Worm (Caenorhabditis elegans) whole organism, late embryonic: Measurements from ENCODE around the gene srsx-16.

ENCODE experiments used
- F13H6.1 ChIP-seq: sonication (generic microtip); optimal IDR thresholded peaks from 2 replicates; lab custom pipeline; 2016; ENCODE audit warnings: missing genetic modification characterization, missing compliant biosample characterization
- dmd-4 ChIP-seq: sonication (generic microtip); optimal IDR thresholded peaks from 2 replicates; lab custom pipeline; 2016; ENCODE audit warnings: borderline replicate concordance, missing genetic modification characterization, missing compliant biosample characterization
- fkh-10 ChIP-seq: fragments of 150-350 bp; optimal IDR thresholded peaks from 2 replicates; lab custom pipeline; 2014; ENCODE audit warnings: missing biosample characterization, missing genetic modification reagents, missing genetic modification characterization
- hlh-6 ChIP-seq: sonication (generic microtip); optimal IDR thresholded peaks from 2 replicates; lab custom pipeline; 2016; ENCODE audit warnings: missing genotype, missing genetic modification characterization, missing compliant biosample characterization
- hlh-8 ChIP-seq: sonication (generic microtip); optimal IDR thresholded peaks from 2 replicates; lab custom pipeline; 2016; ENCODE audit warnings: missing genotype, missing genetic modification characterization, missing compliant biosample characterization
- lim-6 ChIP-seq: sonication (generic microtip); optimal IDR thresholded peaks from 2 replicates; lab custom pipeline; 2016; ENCODE audit warnings: missing genetic modification characterization, missing compliant biosample characterization
- pha-4 ChIP-seq: fragments of 150-350 bp; optimal IDR thresholded peaks from 2 replicates; lab custom pipeline; 2018; ENCODE audit warnings: missing biosample characterization, missing genetic modification reagents, missing genetic modification characterization
- pqm-1 ChIP-seq: sonication (generic microtip); optimal IDR thresholded peaks from 2 replicates; lab custom pipeline; 2016; ENCODE audit warnings: missing genetic modification characterization, missing compliant biosample characterization
- sox-2 ChIP-seq: fragments of 200-800 bp; sonication (Bioruptor generic); IDR thresholded peaks from 2 replicates; pipeline ENCODE4 v1.3.6; 2022; ENCODE audit warnings: missing genetic modification reagents, missing genetic modification characterization, missing compliant biosample characterization
- sox-4 ChIP-seq: sonication (generic microtip); optimal IDR thresholded peaks from 2 replicates; lab custom pipeline; 2017; ENCODE audit warnings: mild to moderate bottlenecking, missing genetic modification characterization, inconsistent platforms, missing compliant biosample characterization
- ttx-3 ChIP-seq: sonication (generic microtip); optimal IDR thresholded peaks from 2 replicates; lab custom pipeline; 2016; ENCODE audit warnings: missing genetic modification reagents, missing genetic modification characterization, missing compliant biosample characterization
- unc-3 ChIP-seq, 2 experiments: fragments of 200-800 bp in 1 of 2; sonication (Bioruptor generic) in 1 of 2; sonication (generic microtip) in 1 of 2; conservative IDR thresholded peaks in 1 of 2; optimal IDR thresholded peaks in 1 of 2; 2 replicates each; pipeline versions ENCODE4 v1.3.6 to Lab custom; 2016 to 2022; ENCODE audit warnings: missing compliant biosample characterization in 2 of 2, missing genetic modification characterization in 2 of 2, missing genetic modification reagents in 1 of 2
- zip-5 ChIP-seq: sonication (generic microtip); optimal IDR thresholded peaks from 2 replicates; lab custom pipeline; 2016; ENCODE audit warnings: missing genetic modification characterization, missing compliant biosample characterization
- ztf-16 ChIP-seq: sonication (generic microtip); optimal IDR thresholded peaks from 2 replicates; lab custom pipeline; 2017; ENCODE audit warnings: missing genetic modification characterization, missing compliant biosample characterization

- TF ChIP-seq pha-4 (tag; lab: Kevin White, UChicago), result no peak
- no peak for TF ChIP-seq dmd-4 (tag; lab: Kevin White, UChicago)
- no peak for TF ChIP-seq pqm-1 (tag; lab: Kevin White, UChicago)
- no peak for TF ChIP-seq unc-3 (GFP tag; conservative IDR thresholded peaks at IDR 0.05; lab: Robert Waterston, UW)
- TF ChIP-seq unc-3 (tag; optimal IDR thresholded peaks at IDR 0.05; lab: Kevin White, UChicago), result no peak
- TF ChIP-seq hlh-6, result no peak
- TF ChIP-seq fkh-10 (GFP tag; lab: Kevin White, UChicago), result no peak
- TF ChIP-seq sox-4, result no peak
- TF ChIP-seq ttx-3, result no peak
- TF ChIP-seq lim-6 (tag; lab: Kevin White, UChicago), result no peak
- TF ChIP-seq ztf-16, result no peak
- no peak for TF ChIP-seq zip-5
- no peak for TF ChIP-seq sox-2 (GFP tag; lab: Robert Waterston, UW)
- TF ChIP-seq hlh-8, result no peak
- no peak for TF ChIP-seq F13H6.1 (tag; lab: Kevin White, UChicago)
Measured at ce11 chrIV:5658225-5658624, 38.7 kb upstream of the srsx-16 start.
